Worm (Caenorhabditis elegans): ENCODE data around the gene lim-8.

ce11 chrIII:6805397-6805796 is 2.8 kb downstream of the lim-8 start:
- TF ChIP-seq nhr-2 (tag; optimal IDR thresholded peaks at IDR 0.05) = no peak
- TF ChIP-seq elt-3 (tag; optimal IDR thresholded peaks at IDR 0.05) = no peak

All from whole organism, mixed stage, embryonic.